Worm (Caenorhabditis elegans) whole organism, young adult: ENCODE measurements around the gene Y39A1A.9.

Experiments
- C17E4.6 ChIP-seq: fragments of 200-800 bp; sonication (Bioruptor generic); IDR thresholded peaks from 2 replicates; pipeline ENCODE4 v1.3.6; 2022; ENCODE audit warnings: missing genetic modification reagents, missing genetic modification characterization, missing compliant biosample characterization
- F10E7.11 ChIP-seq: sonication (generic microtip); optimal IDR thresholded peaks from 2 replicates; lab custom pipeline; 2017; ENCODE audit warnings: mild to moderate bottlenecking, missing genetic modification characterization, moderate library complexity, missing compliant biosample characterization
- F33H1.4 ChIP-seq: fragments of 200-800 bp; sonication (Bioruptor generic); IDR thresholded peaks from 2 replicates; pipeline ENCODE4 v1.3.6; 2022; ENCODE audit warnings: missing genetic modification reagents, missing genetic modification characterization, missing compliant biosample characterization
- F37B4.10 ChIP-seq: fragments of 200-800 bp; sonication (Bioruptor generic); IDR thresholded peaks from 2 replicates; pipeline ENCODE4 v1.3.6; 2022; ENCODE audit warnings: missing genetic modification characterization, missing compliant biosample characterization
- F39B2.1 ChIP-seq: fragments of 200-800 bp; sonication (Bioruptor generic); IDR thresholded peaks from 2 replicates; pipeline ENCODE4 v1.3.6; 2022; ENCODE audit warnings: missing genetic modification reagents, missing genetic modification characterization, missing compliant biosample characterization
- F52B5.7 ChIP-seq: sonication (generic microtip); optimal IDR thresholded peaks from 2 replicates; lab custom pipeline; 2016; ENCODE audit warnings: mild to moderate bottlenecking, missing genetic modification characterization, missing compliant biosample characterization
- K11D2.4 ChIP-seq: fragments of 200-800 bp; sonication (Bioruptor generic); IDR thresholded peaks from 2 replicates; pipeline ENCODE4 v1.3.6; 2022; ENCODE audit warnings: missing genetic modification reagents, missing genetic modification characterization, missing compliant biosample characterization
- K12H6.12 ChIP-seq: fragments of 200-800 bp; sonication (Bioruptor generic); optimal IDR thresholded peaks from 2 replicates; lab custom pipeline; 2018; ENCODE audit warnings: mild to moderate bottlenecking, missing genetic modification characterization, missing compliant biosample characterization
- Y56A3A.18 ChIP-seq: fragments of 200-800 bp; sonication (Bioruptor generic); IDR thresholded peaks from 2 replicates; pipeline ENCODE4 v1.3.6; 2022; ENCODE audit warnings: missing genetic modification reagents, missing genetic modification characterization, missing compliant biosample characterization
- Y95B8A.8 ChIP-seq: fragments of 200-800 bp; sonication (Bioruptor generic); IDR thresholded peaks from 2 replicates; pipeline ENCODE4 v1.3.6; 2022; ENCODE audit warnings: missing genetic modification reagents, missing genetic modification characterization, missing compliant biosample characterization
- ZK185.1 ChIP-seq: sonication (generic microtip); optimal IDR thresholded peaks from 2 replicates; lab custom pipeline; 2016; ENCODE audit warnings: mild to moderate bottlenecking, missing genetic modification characterization, missing compliant biosample characterization; ENCODE audit not compliant: poor library complexity, severe bottlenecking
- ama-1 ChIP-seq, 3 experiments: fragments of 150-350 bp in 1 of 3; sonication (generic microtip) in 2 of 3; optimal IDR thresholded peaks; 2 replicates each; lab custom pipeline; 2014 to 2018; ENCODE audit warnings: missing biosample characterization in 2 of 3, missing genetic modification characterization in 2 of 3, missing genetic modification reagents in 2 of 3
- attf-3 ChIP-seq: fragments of 200-800 bp; sonication (Bioruptor generic); conservative IDR thresholded peaks from 2 replicates; pipeline ENCODE4 v1.3.6; 2022; ENCODE audit warnings: missing genetic modification reagents, missing genetic modification characterization, missing compliant biosample characterization
- ccch-3 ChIP-seq: fragments of 200-800 bp; sonication (Bioruptor generic); optimal IDR thresholded peaks from 2 replicates; lab custom pipeline; 2018; ENCODE audit warnings: mild to moderate bottlenecking, missing genetic modification characterization, missing compliant biosample characterization
- cebp-2 ChIP-seq: fragments of 200-800 bp; sonication (Bioruptor generic); IDR thresholded peaks from 2 replicates; pipeline ENCODE4 v1.3.6; 2022; ENCODE audit warnings: missing genetic modification characterization, missing compliant biosample characterization
- ceh-100 ChIP-seq: fragments of 200-800 bp; sonication (Bioruptor generic); IDR thresholded peaks from 2 replicates; pipeline ENCODE4 v1.3.6; 2022; ENCODE audit warnings: missing genetic modification reagents, missing genetic modification characterization, missing compliant biosample characterization
- ceh-27 ChIP-seq: fragments of 200-800 bp; sonication (Bioruptor generic); optimal IDR thresholded peaks from 2 replicates; lab custom pipeline; 2018; ENCODE audit warnings: mild to moderate bottlenecking, missing genetic modification characterization, moderate library complexity, missing compliant biosample characterization
- ceh-40 ChIP-seq: fragments of 200-800 bp; sonication (Bioruptor generic); IDR thresholded peaks from 2 replicates; pipeline ENCODE4 v1.3.6; 2022; ENCODE audit warnings: missing genetic modification characterization, missing compliant biosample characterization
- ceh-91 ChIP-seq: fragments of 200-800 bp; sonication (Bioruptor generic); IDR thresholded peaks from 2 replicates; pipeline ENCODE4 v1.3.6; 2022; ENCODE audit warnings: missing genetic modification reagents, missing genetic modification characterization, missing compliant biosample characterization
- dpff-1 ChIP-seq: sonication (generic microtip); optimal IDR thresholded peaks from 2 replicates; lab custom pipeline; 2017; ENCODE audit warnings: mild to moderate bottlenecking, missing genetic modification characterization, missing compliant biosample characterization
- hmg-1.2 ChIP-seq: fragments of 200-800 bp; sonication (Bioruptor generic); IDR thresholded peaks from 2 replicates; pipeline ENCODE4 v1.3.6; 2022; ENCODE audit warnings: missing genetic modification reagents, missing genetic modification characterization, missing compliant biosample characterization
- hmg-20 ChIP-seq: fragments of 200-800 bp; sonication (Bioruptor generic); IDR thresholded peaks from 2 replicates; pipeline ENCODE4 v1.3.6; 2022; ENCODE audit warnings: missing genetic modification reagents, missing genetic modification characterization, missing compliant biosample characterization
- lag-1 ChIP-seq: fragments of 200-800 bp; sonication (Bioruptor generic); IDR thresholded peaks from 2 replicates; pipeline ENCODE4 v1.3.6; 2022; ENCODE audit warnings: missing genetic modification reagents, missing genetic modification characterization, missing compliant biosample characterization
- let-607 ChIP-seq, 2 experiments: fragments of 200-800 bp in 1 of 2; sonication (Bioruptor generic) in 1 of 2; sonication (generic microtip) in 1 of 2; optimal IDR thresholded peaks; 2 replicates each; lab custom pipeline; 2016 to 2018; ENCODE audit warnings: mild to moderate bottlenecking in 2 of 2, missing compliant biosample characterization in 2 of 2, missing genetic modification characterization in 2 of 2, moderate library complexity in 2 of 2, missing genotype in 1 of 2
- lin-26 ChIP-seq: fragments of 200-800 bp; sonication (Bioruptor generic); IDR thresholded peaks from 2 replicates; pipeline ENCODE4 v1.3.6; 2022; ENCODE audit warnings: missing genetic modification reagents, missing genetic modification characterization, missing compliant biosample characterization
- lin-35 ChIP-seq, 3 experiments: fragments of 150-350 bp in 2 of 3; sonication (generic microtip) in 1 of 3; optimal IDR thresholded peaks; 2 replicates each; lab custom pipeline; 2014 to 2018; ENCODE audit warnings: missing biosample characterization in 3 of 3, missing genetic modification characterization in 3 of 3, missing genetic modification reagents in 3 of 3
- lin-54 ChIP-seq: fragments of 200-800 bp; sonication (Bioruptor generic); optimal IDR thresholded peaks from 2 replicates; lab custom pipeline; 2018; ENCODE audit warnings: mild to moderate bottlenecking, missing genetic modification characterization, missing compliant biosample characterization
- madf-10 ChIP-seq: sonication (generic microtip); optimal IDR thresholded peaks from 2 replicates; lab custom pipeline; 2016; ENCODE audit warnings: mild to moderate bottlenecking, missing genetic modification characterization, missing compliant biosample characterization
- mcd-1 ChIP-seq: fragments of 200-800 bp; sonication (Bioruptor generic); IDR thresholded peaks from 2 replicates; pipeline ENCODE4 v1.3.6; 2022; ENCODE audit warnings: missing genetic modification reagents, missing genetic modification characterization, missing compliant biosample characterization
- mxl-1 ChIP-seq: sonication (generic microtip); optimal IDR thresholded peaks from 2 replicates; lab custom pipeline; 2016; ENCODE audit warnings: missing genetic modification characterization, missing compliant biosample characterization
- nfya-1 ChIP-seq: sonication (generic microtip); optimal IDR thresholded peaks from 2 replicates; lab custom pipeline; 2017; ENCODE audit warnings: antibody characterized with exemption, missing compliant biosample characterization, missing genetic modification characterization, borderline replicate concordance; ENCODE audit not compliant: insufficient read depth
- nfya-2 ChIP-seq: fragments of 200-800 bp; sonication (Bioruptor generic); IDR thresholded peaks from 2 replicates; pipeline ENCODE4 v1.3.6; 2022; ENCODE audit warnings: missing genetic modification reagents, missing genetic modification characterization, missing compliant biosample characterization
- nfyb-1 ChIP-seq: fragments of 200-800 bp; sonication (Bioruptor generic); IDR thresholded peaks from 2 replicates; pipeline ENCODE4 v1.3.6; 2022; ENCODE audit warnings: missing genetic modification reagents, missing genetic modification characterization, missing compliant biosample characterization
- nhr-90 ChIP-seq: sonication (generic microtip); optimal IDR thresholded peaks from 2 replicates; lab custom pipeline; 2016; ENCODE audit warnings: missing genotype, mild to moderate bottlenecking, missing genetic modification characterization, missing compliant biosample characterization
- repo-1 ChIP-seq: sonication (generic microtip); optimal IDR thresholded peaks from 2 replicates; lab custom pipeline; 2017; ENCODE audit warnings: mild to moderate bottlenecking, missing genetic modification characterization, missing compliant biosample characterization
- rpc-1 ChIP-seq, 2 experiments: fragments of 150-350 bp in 1 of 2; sonication (generic microtip) in 1 of 2; optimal IDR thresholded peaks; 2 replicates each; lab custom pipeline; 2014 to 2018; ENCODE audit warnings: missing biosample characterization in 1 of 2, missing genetic modification characterization in 1 of 2, missing genetic modification reagents in 1 of 2, missing genotype in 1 of 2
- snpc-1.3 ChIP-seq: sonication (generic microtip); optimal IDR thresholded peaks from 2 replicates; lab custom pipeline; 2017; ENCODE audit warnings: missing genetic modification characterization, mild to moderate bottlenecking, missing compliant biosample characterization, antibody characterized with exemption, moderate library complexity, missing genotype, missing genetic modification reagents; ENCODE audit not compliant: insufficient read depth
- snpc-4 ChIP-seq, 5 experiments: fragments of 150-350 bp in 1 of 5; sonication (generic microtip) in 4 of 5; optimal IDR thresholded peaks; 2 replicates each; lab custom pipeline; 2014 to 2018; ENCODE audit warnings: missing genetic modification characterization in 5 of 5, missing biosample characterization in 3 of 5, antibody characterized with exemption in 2 of 5, mild to moderate bottlenecking in 2 of 5, missing compliant biosample characterization in 2 of 5, missing genotype in 2 of 5, moderate library complexity in 2 of 5, missing genetic modification reagents in 1 of 5
- sptf-2 ChIP-seq: fragments of 200-800 bp; sonication (Bioruptor generic); optimal IDR thresholded peaks from 2 replicates; lab custom pipeline; 2018; ENCODE audit warnings: mild to moderate bottlenecking, missing genetic modification characterization, missing compliant biosample characterization
- tbp1 ChIP-seq: fragments of 200-800 bp; sonication (Bioruptor generic); optimal IDR thresholded peaks from 2 replicates; lab custom pipeline; 2018; ENCODE audit warnings: mild to moderate bottlenecking, missing genetic modification characterization, missing compliant biosample characterization
- tbx-9 ChIP-seq: sonication (generic microtip); optimal IDR thresholded peaks from 2 replicates; lab custom pipeline; 2016; ENCODE audit warnings: borderline replicate concordance, missing genetic modification characterization, inconsistent platforms, missing compliant biosample characterization
- unc-130 ChIP-seq: sonication (generic microtip); optimal IDR thresholded peaks from 2 replicates; lab custom pipeline; 2016; ENCODE audit warnings: missing genetic modification reagents, missing genetic modification characterization, missing compliant biosample characterization
- unc-62 ChIP-seq: fragments of 150-350 bp; optimal IDR thresholded peaks from 2 replicates; lab custom pipeline; 2014; ENCODE audit warnings: missing biosample characterization, missing genetic modification reagents, missing genetic modification characterization
- xnd-1 ChIP-seq: sonication (generic microtip); optimal IDR thresholded peaks from 2 replicates; lab custom pipeline; 2016; ENCODE audit warnings: missing genotype, missing genetic modification reagents, missing genetic modification characterization, missing compliant biosample characterization
- zfh-2 ChIP-seq: fragments of 200-800 bp; sonication (Bioruptor generic); conservative IDR thresholded peaks from 2 replicates; pipeline ENCODE4 v1.3.6; 2022; ENCODE audit warnings: missing genetic modification reagents, missing genetic modification characterization, missing compliant biosample characterization
- ztf-18 ChIP-seq: sonication (generic microtip); optimal IDR thresholded peaks from 2 replicates; lab custom pipeline; 2016; ENCODE audit warnings: missing genotype, mild to moderate bottlenecking, missing genetic modification characterization, missing compliant biosample characterization
- ztf-22 ChIP-seq: fragments of 200-800 bp; sonication (Bioruptor generic); optimal IDR thresholded peaks from 2 replicates; lab custom pipeline; 2018; ENCODE audit warnings: mild to moderate bottlenecking, missing genetic modification characterization, moderate library complexity, missing compliant biosample characterization

The Y39A1A.9 gene

DNA sequence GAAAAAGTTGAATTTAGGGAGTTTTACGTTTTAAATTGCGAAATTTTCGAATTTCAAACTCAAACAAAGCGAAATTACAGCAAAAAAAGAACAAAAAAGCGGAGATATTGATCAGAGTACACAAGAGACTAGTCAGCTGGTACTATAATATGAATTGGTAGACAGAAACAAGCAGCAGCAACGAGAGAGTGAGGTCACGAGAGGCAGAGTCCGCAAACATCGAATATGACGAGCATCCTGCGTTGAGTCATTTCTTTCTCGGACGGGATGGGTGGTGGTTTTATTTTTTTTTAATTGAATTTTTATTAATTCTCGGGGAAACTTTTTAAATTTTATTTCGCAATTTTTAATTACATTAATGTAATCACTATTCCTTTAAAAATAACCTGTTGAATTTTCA is 33.6 kb downstream of the Y39A1A.9 start (continued):
- TF ChIP-seq snpc-1.3 (tag; lab: Kevin White, UChicago) (no peak), nfya-2 (GFP tag; lab: Robert Waterston, UW) (no peak), hmg-1.2 (peak; percentile 49; the same call in 1 of the 2 replicates), C17E4.6 (GFP tag; lab: Robert Waterston, UW) (no peak), cebp-2 (GFP tag; lab: Robert Waterston, UW) (no peak), attf-3 (no peak), ztf-18 (peak; percentile 29), F39B2.1 (GFP tag; lab: Robert Waterston, UW) (no peak), Y95B8A.8 (GFP tag; lab: Robert Waterston, UW) (no peak), hmg-20 (GFP tag; lab: Robert Waterston, UW) (no peak), dpff-1 (no peak), F37B4.10 (GFP tag; lab: Robert Waterston, UW) (no peak), mcd-1 (GFP tag; lab: Robert Waterston, UW) (peak; percentile 70), ceh-27 (GFP tag; lab: Kevin White, UChicago) (no peak), F33H1.4 (GFP tag; lab: Robert Waterston, UW) (no peak), unc-130 (no peak), nfya-1 (tag; lab: Kevin White, UChicago) (no peak), lin-54 (peak; percentile 28), zfh-2 (GFP tag; lab: Robert Waterston, UW) (no peak), mxl-1 (no peak), tbp1 (GFP tag; lab: Kevin White, UChicago) (peak; percentile 1), Y56A3A.18 (GFP tag; lab: Robert Waterston, UW) (no peak), rpc-1 (optimal IDR thresholded peaks at IDR 0.05; lab: Kevin White, UChicago) (no peak), rpc-1 (tag; optimal IDR thresholded peaks at IDR 0.05; lab: Kevin White, UChicago) (no peak), tbx-9 (tag; lab: Kevin White, UChicago) (no peak), snpc-4 (GFP tag; optimal IDR thresholded peaks at IDR 0.05; lab: Kevin White, UChicago) (no peak), snpc-4 (tag; optimal IDR thresholded peaks at IDR 0.05; lab: Kevin White, UChicago) (peak in 1 of 4 experiments; percentile 2), madf-10 (tag; lab: Kevin White, UChicago) (no peak), ceh-91 (GFP tag; lab: Robert Waterston, UW) (no peak), sptf-2 (GFP tag; lab: Kevin White, UChicago) (no peak), lag-1 (GFP tag; lab: Robert Waterston, UW) (no peak), unc-62 (no peak), lin-26 (GFP tag; lab: Robert Waterston, UW) (no peak), nhr-90 (tag; lab: Kevin White, UChicago) (no peak), F10E7.11 (tag; lab: Kevin White, UChicago) (no peak), ZK185.1 (no peak), K12H6.12 (tag; lab: Kevin White, UChicago) (peak; percentile 29), let-607 (tag; optimal IDR thresholded peaks at IDR 0.05; lab: Kevin White, UChicago) (no peak), nfyb-1 (GFP tag; lab: Robert Waterston, UW) (no peak), xnd-1 (tag; lab: Kevin White, UChicago) (no peak), K11D2.4 (GFP tag; lab: Robert Waterston, UW) (no peak), ama-1 (optimal IDR thresholded peaks at IDR 0.05; lab: Kevin White, UChicago) (no peak), ama-1 (GFP tag; optimal IDR thresholded peaks at IDR 0.05; lab: Kevin White, UChicago) (no peak), repo-1 (no peak), F52B5.7 (tag; lab: Kevin White, UChicago) (no peak), lin-35 (GFP tag; optimal IDR thresholded peaks at IDR 0.05; lab: Kevin White, UChicago) (no peak), ceh-100 (0 out of 2 replicates have a peak, but pooled peaks have one; percentile 9), ztf-22 (GFP tag; lab: Kevin White, UChicago) (no peak), ccch-3 (GFP tag; lab: Kevin White, UChicago) (no peak), ceh-40 (GFP tag; lab: Robert Waterston, UW) (no peak)
